Worm (Caenorhabditis elegans) whole organism, young adult: ENCODE measurements around the gene srh-275.
A peak's percentile ranks its signal among the peaks of the same experiment; 100 is the strongest.

Source experiments
- B0035.1 ChIP-seq: sonication (generic microtip); optimal IDR thresholded peaks from 2 replicates; lab custom pipeline; 2016; ENCODE audit warnings: missing genetic modification characterization, mild to moderate bottlenecking, missing compliant biosample characterization, missing genotype, missing genetic modification reagents
- D2030.7 ChIP-seq: fragments of 200-800 bp; sonication (Bioruptor generic); IDR thresholded peaks from 2 replicates; pipeline ENCODE4 v1.3.6; 2022; ENCODE audit warnings: missing genetic modification reagents, missing genetic modification characterization, missing compliant biosample characterization
- F37B4.10 ChIP-seq: fragments of 200-800 bp; sonication (Bioruptor generic); IDR thresholded peaks from 2 replicates; pipeline ENCODE4 v1.3.6; 2022; ENCODE audit warnings: missing genetic modification characterization, missing compliant biosample characterization
- F39B2.1 ChIP-seq: fragments of 200-800 bp; sonication (Bioruptor generic); IDR thresholded peaks from 2 replicates; pipeline ENCODE4 v1.3.6; 2022; ENCODE audit warnings: missing genetic modification reagents, missing genetic modification characterization, missing compliant biosample characterization
- F57C9.4 ChIP-seq: sonication (generic microtip); optimal IDR thresholded peaks from 2 replicates; lab custom pipeline; 2017; ENCODE audit warnings: mild to moderate bottlenecking, missing genetic modification characterization, missing compliant biosample characterization
- K12H6.12 ChIP-seq: fragments of 200-800 bp; sonication (Bioruptor generic); optimal IDR thresholded peaks from 2 replicates; lab custom pipeline; 2018; ENCODE audit warnings: mild to moderate bottlenecking, missing genetic modification characterization, missing compliant biosample characterization
- T07F8.4 ChIP-seq: sonication (generic microtip); optimal IDR thresholded peaks from 2 replicates; lab custom pipeline; 2016; ENCODE audit warnings: mild to moderate bottlenecking, missing genetic modification characterization, moderate library complexity, missing compliant biosample characterization
- Y67H2A.10 ChIP-seq: fragments of 200-800 bp; sonication (Bioruptor generic); conservative IDR thresholded peaks from 2 replicates; pipeline ENCODE4 v1.3.6; 2022; ENCODE audit warnings: missing genetic modification reagents, missing genetic modification characterization, missing compliant biosample characterization
- ama-1 ChIP-seq, 3 experiments: fragments of 150-350 bp in 1 of 3; sonication (generic microtip) in 2 of 3; optimal IDR thresholded peaks; 2 replicates each; lab custom pipeline; 2014 to 2018; ENCODE audit warnings: missing biosample characterization in 2 of 3, missing genetic modification characterization in 2 of 3, missing genetic modification reagents in 2 of 3
- atf-7 ChIP-seq: sonication (generic microtip); optimal IDR thresholded peaks from 2 replicates; lab custom pipeline; 2017; ENCODE audit warnings: mild to moderate bottlenecking, missing genetic modification characterization, missing compliant biosample characterization
- attf-3 ChIP-seq: fragments of 200-800 bp; sonication (Bioruptor generic); conservative IDR thresholded peaks from 2 replicates; pipeline ENCODE4 v1.3.6; 2022; ENCODE audit warnings: missing genetic modification reagents, missing genetic modification characterization, missing compliant biosample characterization
- bed-1 ChIP-seq: fragments of 200-800 bp; sonication (Bioruptor generic); IDR thresholded peaks from 2 replicates; pipeline ENCODE4 v1.3.6; 2022; ENCODE audit warnings: missing genetic modification reagents, missing genetic modification characterization, missing compliant biosample characterization
- ceh-100 ChIP-seq: fragments of 200-800 bp; sonication (Bioruptor generic); IDR thresholded peaks from 2 replicates; pipeline ENCODE4 v1.3.6; 2022; ENCODE audit warnings: missing genetic modification reagents, missing genetic modification characterization, missing compliant biosample characterization
- dpl-1 ChIP-seq: fragments of 150-350 bp; optimal IDR thresholded peaks from 2 replicates; lab custom pipeline; 2014; ENCODE audit warnings: missing biosample characterization, missing genetic modification reagents, missing genetic modification characterization
- egl-18 ChIP-seq: fragments of 200-800 bp; sonication (Bioruptor generic); IDR thresholded peaks from 2 replicates; pipeline ENCODE4 v1.3.6; 2022; ENCODE audit warnings: missing genetic modification reagents, missing genetic modification characterization, missing compliant biosample characterization
- ekl-4 ChIP-seq: fragments of 200-800 bp; sonication (Bioruptor generic); IDR thresholded peaks from 2 replicates; pipeline ENCODE4 v1.3.6; 2022; ENCODE audit warnings: missing genetic modification reagents, missing genetic modification characterization, missing compliant biosample characterization
- ets-4 ChIP-seq: fragments of 200-800 bp; sonication (Bioruptor generic); optimal IDR thresholded peaks from 2 replicates; lab custom pipeline; 2018; ENCODE audit warnings: mild to moderate bottlenecking, missing genetic modification characterization, missing compliant biosample characterization
- fkh-3 ChIP-seq: sonication (generic microtip); optimal IDR thresholded peaks from 2 replicates; lab custom pipeline; 2016; ENCODE audit warnings: mild to moderate bottlenecking, missing genetic modification characterization, missing compliant biosample characterization
- gei-17 ChIP-seq: fragments of 200-800 bp; sonication (Bioruptor generic); optimal IDR thresholded peaks from 2 replicates; lab custom pipeline; 2018; ENCODE audit warnings: mild to moderate bottlenecking, missing genetic modification characterization, missing compliant biosample characterization
- hmg-1.2 ChIP-seq: fragments of 200-800 bp; sonication (Bioruptor generic); IDR thresholded peaks from 2 replicates; pipeline ENCODE4 v1.3.6; 2022; ENCODE audit warnings: missing genetic modification reagents, missing genetic modification characterization, missing compliant biosample characterization
- let-607 ChIP-seq, 2 experiments: fragments of 200-800 bp in 1 of 2; sonication (Bioruptor generic) in 1 of 2; sonication (generic microtip) in 1 of 2; optimal IDR thresholded peaks; 2 replicates each; lab custom pipeline; 2016 to 2018; ENCODE audit warnings: mild to moderate bottlenecking in 2 of 2, missing compliant biosample characterization in 2 of 2, missing genetic modification characterization in 2 of 2, moderate library complexity in 2 of 2, missing genotype in 1 of 2
- lin-35 ChIP-seq, 3 experiments: fragments of 150-350 bp in 2 of 3; sonication (generic microtip) in 1 of 3; optimal IDR thresholded peaks; 2 replicates each; lab custom pipeline; 2014 to 2018; ENCODE audit warnings: missing biosample characterization in 3 of 3, missing genetic modification characterization in 3 of 3, missing genetic modification reagents in 3 of 3
- lin-40 ChIP-seq: sonication (generic microtip); optimal IDR thresholded peaks from 2 replicates; lab custom pipeline; 2016; ENCODE audit warnings: missing genetic modification characterization, mild to moderate bottlenecking, missing compliant biosample characterization, missing genotype, missing genetic modification reagents
- lin-54 ChIP-seq: fragments of 200-800 bp; sonication (Bioruptor generic); optimal IDR thresholded peaks from 2 replicates; lab custom pipeline; 2018; ENCODE audit warnings: mild to moderate bottlenecking, missing genetic modification characterization, missing compliant biosample characterization
- nfya-2 ChIP-seq: fragments of 200-800 bp; sonication (Bioruptor generic); IDR thresholded peaks from 2 replicates; pipeline ENCODE4 v1.3.6; 2022; ENCODE audit warnings: missing genetic modification reagents, missing genetic modification characterization, missing compliant biosample characterization
- nhr-80 ChIP-seq: sonication (generic microtip); optimal IDR thresholded peaks from 2 replicates; lab custom pipeline; 2016; ENCODE audit warnings: missing genetic modification characterization, missing compliant biosample characterization
- rpc-1 ChIP-seq, 2 experiments: fragments of 150-350 bp in 1 of 2; sonication (generic microtip) in 1 of 2; optimal IDR thresholded peaks; 2 replicates each; lab custom pipeline; 2014 to 2018; ENCODE audit warnings: missing biosample characterization in 1 of 2, missing genetic modification characterization in 1 of 2, missing genetic modification reagents in 1 of 2, missing genotype in 1 of 2
- snpc-1.3 ChIP-seq: sonication (generic microtip); optimal IDR thresholded peaks from 2 replicates; lab custom pipeline; 2017; ENCODE audit warnings: missing genetic modification characterization, mild to moderate bottlenecking, missing compliant biosample characterization, antibody characterized with exemption, moderate library complexity, missing genotype, missing genetic modification reagents; ENCODE audit not compliant: insufficient read depth
- somi-1 ChIP-seq: fragments of 200-800 bp; sonication (Bioruptor generic); optimal IDR thresholded peaks from 2 replicates; lab custom pipeline; 2018; ENCODE audit warnings: mild to moderate bottlenecking, missing genetic modification characterization, missing compliant biosample characterization
- tbx-9 ChIP-seq: sonication (generic microtip); optimal IDR thresholded peaks from 2 replicates; lab custom pipeline; 2016; ENCODE audit warnings: borderline replicate concordance, missing genetic modification characterization, inconsistent platforms, missing compliant biosample characterization
- unc-62 ChIP-seq: fragments of 150-350 bp; optimal IDR thresholded peaks from 2 replicates; lab custom pipeline; 2014; ENCODE audit warnings: missing biosample characterization, missing genetic modification reagents, missing genetic modification characterization
- xnd-1 ChIP-seq: sonication (generic microtip); optimal IDR thresholded peaks from 2 replicates; lab custom pipeline; 2016; ENCODE audit warnings: missing genotype, missing genetic modification reagents, missing genetic modification characterization, missing compliant biosample characterization
- ztf-18 ChIP-seq: sonication (generic microtip); optimal IDR thresholded peaks from 2 replicates; lab custom pipeline; 2016; ENCODE audit warnings: missing genotype, mild to moderate bottlenecking, missing genetic modification characterization, missing compliant biosample characterization
- ztf-22 ChIP-seq: fragments of 200-800 bp; sonication (Bioruptor generic); optimal IDR thresholded peaks from 2 replicates; lab custom pipeline; 2018; ENCODE audit warnings: mild to moderate bottlenecking, missing genetic modification characterization, moderate library complexity, missing compliant biosample characterization
- ztf-25 ChIP-seq: fragments of 200-800 bp; sonication (Bioruptor generic); IDR thresholded peaks from 2 replicates; pipeline ENCODE4 v1.3.6; 2022; ENCODE audit warnings: missing genetic modification reagents, missing genetic modification characterization, missing compliant biosample characterization

The srh-275 gene

ce11 chrV:7391933-7392332, 39.1 kb downstream of the srh-275 start, which contains the start of gene fbxa-105:
TSS of gene fbxa-105 (minus strand) at chrV:7392029.
- TF ChIP-seq F39B2.1 (GFP tag; lab: Robert Waterston, UW) (no peak), nhr-80 (tag; lab: Kevin White, UChicago) (peak; percentile 34)

ce11 chrV:7395359-7395758, 42.6 kb downstream of the srh-275 start, which contains the start of gene srx-9:
TSS of gene srx-9 (minus strand) at chrV:7395459.
- TF ChIP-seq ama-1 (optimal IDR thresholded peaks at IDR 0.05; lab: Kevin White, UChicago) = no peak
- no peak for TF ChIP-seq ama-1 (GFP tag; optimal IDR thresholded peaks at IDR 0.05; lab: Kevin White, UChicago)
- no peak for TF ChIP-seq egl-18 (GFP tag; lab: Robert Waterston, UW)
- no peak for TF ChIP-seq ztf-18 (tag; lab: Kevin White, UChicago)
- TF ChIP-seq ceh-100 = no peak
- no peak for TF ChIP-seq bed-1 (GFP tag; lab: Robert Waterston, UW)
- TF ChIP-seq lin-40 (tag; lab: Kevin White, UChicago) = no peak
- TF ChIP-seq somi-1 (GFP tag; lab: Kevin White, UChicago) = no peak
- TF ChIP-seq rpc-1 (optimal IDR thresholded peaks at IDR 0.05; lab: Kevin White, UChicago) = no peak
- no peak for TF ChIP-seq rpc-1 (tag; optimal IDR thresholded peaks at IDR 0.05; lab: Kevin White, UChicago)
- no peak for TF ChIP-seq D2030.7 (GFP tag; lab: Robert Waterston, UW)
- TF ChIP-seq lin-54 (GFP tag; lab: Kevin White, UChicago) = no peak
- TF ChIP-seq ekl-4 (GFP tag; lab: Robert Waterston, UW) = no peak
- TF ChIP-seq unc-62 (GFP tag; lab: Kevin White, UChicago) = no peak
- no peak for TF ChIP-seq nfya-2 (GFP tag; lab: Robert Waterston, UW)
- no peak for TF ChIP-seq xnd-1 (tag; lab: Kevin White, UChicago)
- TF ChIP-seq tbx-9 (tag; lab: Kevin White, UChicago) = no peak
- TF ChIP-seq F37B4.10 (GFP tag; lab: Robert Waterston, UW) = no peak
- no peak for TF ChIP-seq ets-4 (GFP tag; lab: Kevin White, UChicago)

ce11 chrV:7399202-7399601, 46.4 kb downstream of the srh-275 start, which contains the start of gene gst-41:
TSS of gene gst-41 (minus strand) at chrV:7399302.
- TF ChIP-seq B0035.1 (tag; lab: Kevin White, UChicago) (no peak), dpl-1 (GFP tag; lab: Kevin White, UChicago) (no peak), T07F8.4 (tag; lab: Kevin White, UChicago) (no peak), Y67H2A.10 (GFP tag; lab: Robert Waterston, UW) (no peak)

DNA sequence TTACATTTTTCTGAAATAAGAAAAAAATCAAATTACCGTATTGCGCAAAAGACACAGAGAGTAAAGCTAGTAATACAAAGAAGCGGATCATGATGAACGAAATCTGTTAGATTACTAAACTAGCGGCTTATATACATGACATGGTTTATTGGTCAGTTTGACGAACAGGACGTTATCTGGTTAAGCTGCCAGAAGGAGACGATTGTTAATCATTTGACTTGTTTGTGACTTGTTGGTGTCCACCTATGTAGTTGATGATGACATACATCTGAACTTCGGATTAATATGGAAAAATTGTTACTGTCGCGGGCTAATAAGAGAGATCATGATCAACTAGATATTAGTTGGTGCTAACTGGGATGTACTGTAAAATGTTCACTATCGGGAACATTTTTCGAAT, 47.3 kb downstream of the srh-275 start, which contains the start of gene cnc-9:
Gene cnc-9, minus strand, starts transcription at position 101 of the 400 bp plus-strand sequence.
- no peak for TF ChIP-seq ztf-25 (GFP tag; lab: Robert Waterston, UW)
- no peak for TF ChIP-seq ekl-4 (GFP tag; lab: Robert Waterston, UW)
- TF ChIP-seq F57C9.4 (tag; lab: Kevin White, UChicago) = no peak
- TF ChIP-seq tbx-9 (tag; lab: Kevin White, UChicago) = no peak
- no peak for TF ChIP-seq fkh-3 (tag; lab: Kevin White, UChicago)
- TF ChIP-seq let-607 (tag; optimal IDR thresholded peaks at IDR 0.05; lab: Kevin White, UChicago) = no peak

DNA sequence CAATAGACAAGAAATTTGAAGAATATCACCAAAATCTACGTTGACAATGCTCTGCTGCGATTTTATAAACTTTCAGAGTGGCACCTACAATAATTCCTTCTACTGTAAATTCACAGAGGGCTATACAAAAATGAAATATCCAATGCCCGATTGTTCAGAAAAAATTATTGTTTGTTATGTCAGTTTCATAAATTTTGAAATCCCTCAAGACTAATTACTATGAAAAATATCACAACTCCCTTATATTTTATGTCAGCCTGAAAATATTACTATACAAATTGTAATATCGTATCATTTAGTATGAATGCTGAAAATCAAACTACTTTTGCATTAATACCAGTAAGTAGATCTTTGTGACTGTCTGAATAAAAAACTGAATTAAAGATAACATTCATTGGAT, 47.8 kb downstream of the srh-275 start, which contains the start of gene srx-60:
Gene srx-60, plus strand, starts transcription at position 301 of the 400 bp plus-strand sequence.
- TF ChIP-seq snpc-1.3 = no peak
- TF ChIP-seq ztf-22 (GFP tag; lab: Kevin White, UChicago) = no peak
- TF ChIP-seq attf-3 (GFP tag; lab: Robert Waterston, UW) = no peak
- TF ChIP-seq atf-7 (tag; lab: Kevin White, UChicago) = no peak
- TF ChIP-seq lin-35 (GFP tag; optimal IDR thresholded peaks at IDR 0.05; lab: Kevin White, UChicago) = no peak
- TF ChIP-seq K12H6.12 (tag; lab: Kevin White, UChicago) = no peak
- no peak for TF ChIP-seq gei-17 (GFP tag; lab: Kevin White, UChicago)
- no peak for TF ChIP-seq ztf-18 (tag; lab: Kevin White, UChicago)
- TF ChIP-seq hmg-1.2 = no peak
